Fruit fly (Drosophila melanogaster): ENCODE measurements around the gene Sap47.
A peak's percentile ranks its signal among the peaks of the same experiment; 100 is the strongest.

Gene Sap47

dm6 chr3R:15993139-15993804, 58.4 kb downstream of the Sap47 start (continued):
- TF ChIP-seq zen2 (GFP tag; IDR thresholded peaks at IDR 0.05; ENCODE audit: partially characterized antibody): peak; percentile 69; the same call in 2 of the 3 replicates
- no peak for TF ChIP-seq YL-1 (GFP tag; optimal IDR thresholded peaks at IDR 0.05)
- TF ChIP-seq kni (GFP tag; optimal IDR thresholded peaks at IDR 0.05): no peak
- peak; percentile 32 for TF ChIP-seq lab (GFP tag; optimal IDR thresholded peaks at IDR 0.05)
- 0 out of 2 replicates have a peak, but pooled peaks have one; percentile 10 for TF ChIP-seq al (GFP tag; IDR thresholded peaks at IDR 0.05)
- peak; percentile 78; the same call in 2 of the 3 replicates for TF ChIP-seq CG2199 (GFP tag; IDR thresholded peaks at IDR 0.05)
- no peak for TF ChIP-seq HmgD (GFP tag; optimal IDR thresholded peaks at IDR 0.05)
- peak; percentile 23; the same call in 1 of the 2 replicates for TF ChIP-seq hbn (GFP tag; IDR thresholded peaks at IDR 0.05; ENCODE audit: partially characterized antibody)
- TF ChIP-seq CG17829 (tag; optimal IDR thresholded peaks at IDR 0.05): peak; percentile 32
- TF ChIP-seq Dll (GFP tag; IDR thresholded peaks at IDR 0.05; ENCODE audit: partially characterized antibody): no peak
- peak; percentile 23; the same call in 1 of the 3 replicates for TF ChIP-seq ci (GFP tag; IDR thresholded peaks at IDR 0.05)
- TF ChIP-seq shn (GFP tag; optimal IDR thresholded peaks at IDR 0.05): no peak
- TF ChIP-seq CG32772 (GFP tag; IDR thresholded peaks at IDR 0.05): no peak
- TF ChIP-seq CG7357 (GFP tag; IDR thresholded peaks at IDR 0.05): no peak
- peak; percentile 36; the same call in 1 of the 2 replicates for TF ChIP-seq ranshi (GFP tag; IDR thresholded peaks at IDR 0.05)
- no peak for TF ChIP-seq jumu (GFP tag; optimal IDR thresholded peaks at IDR 0.05)
- TF ChIP-seq CG2712 (tag; optimal IDR thresholded peaks at IDR 0.05): peak; percentile 47
- TF ChIP-seq CG14860 (GFP tag; IDR thresholded peaks at IDR 0.05; ENCODE audit: partially characterized antibody): no peak
- no peak for TF ChIP-seq CG30403 (GFP tag; optimal IDR thresholded peaks at IDR 0.05)
- TF ChIP-seq Atf6 (GFP tag; IDR thresholded peaks at IDR 0.05): 0 out of 2 replicates have a peak, but pooled peaks have one; percentile 8
- TF ChIP-seq row (GFP tag; IDR thresholded peaks at IDR 0.05): peak; percentile 19; the same call in 1 of the 3 replicates
- no peak for TF ChIP-seq abd-A (tag; optimal IDR thresholded peaks at IDR 0.05)
- TF ChIP-seq NK7.1 (GFP tag; optimal IDR thresholded peaks at IDR 0.05): no peak
- TF ChIP-seq cg (GFP tag; optimal IDR thresholded peaks at IDR 0.05): peak; percentile 64
- TF ChIP-seq CG32532 (GFP tag; IDR thresholded peaks at IDR 0.05): peak; percentile 32; the same call in 1 of the 2 replicates
- peak; percentile 0 for TF ChIP-seq CG10979 (tag; optimal IDR thresholded peaks at IDR 0.05)
- TF ChIP-seq CG10366 (GFP tag; IDR thresholded peaks at IDR 0.05): no peak
- peak; percentile 32; the same call in 1 of the 2 replicates for TF ChIP-seq CG31441 (GFP tag; IDR thresholded peaks at IDR 0.05)
- TF ChIP-seq Nf-YA (GFP tag; IDR thresholded peaks at IDR 0.05): peak; percentile 91
- no peak for TF ChIP-seq CG6689 (GFP tag; IDR thresholded peaks at IDR 0.05)
- TF ChIP-seq HLHmδ (GFP tag; optimal IDR thresholded peaks at IDR 0.05): peak; percentile 21
- peak; percentile 52 for TF ChIP-seq CG18262 (tag; optimal IDR thresholded peaks at IDR 0.05)
- TF ChIP-seq yki (optimal IDR thresholded peaks at IDR 0.05): no peak
- peak; percentile 94 for TF ChIP-seq Aef1 (GFP tag; IDR thresholded peaks at IDR 0.05)
- TF ChIP-seq Oaz (GFP tag; IDR thresholded peaks at IDR 0.05): 0 out of 2 replicates have a peak, but pooled peaks have one; percentile 11
- TF ChIP-seq crol (GFP tag; IDR thresholded peaks at IDR 0.05): peak; percentile 100
- peak; percentile 61; the same call in 2 of the 3 replicates for TF ChIP-seq sr (GFP tag; IDR thresholded peaks at IDR 0.05)
- peak; percentile 49 for TF ChIP-seq CG15479 (GFP tag; optimal IDR thresholded peaks at IDR 0.05)
- no peak for TF ChIP-seq Dp (GFP tag; optimal IDR thresholded peaks at IDR 0.05)
- TF ChIP-seq Rfx (GFP tag; IDR thresholded peaks at IDR 0.05): peak; percentile 44
- TF ChIP-seq CG8765 (GFP tag; IDR thresholded peaks at IDR 0.05): peak; percentile 56; the same call in 1 of the 2 replicates
- peak; percentile 99 for TF ChIP-seq Nf-YC (tag; optimal IDR thresholded peaks at IDR 0.05)
- no peak for TF ChIP-seq pan (optimal IDR thresholded peaks at IDR 0.05)
- peak in 1 of 2 experiments; percentile 23 for TF ChIP-seq pan (GFP tag; optimal IDR thresholded peaks at IDR 0.05 in 1 of 2, IDR thresholded peaks at IDR 0.05 in 1 of 2)
- no peak for TF ChIP-seq CG10274 (GFP tag; optimal IDR thresholded peaks at IDR 0.05)
- TF ChIP-seq cwo (GFP tag; optimal IDR thresholded peaks at IDR 0.05): peak; percentile 35
- TF ChIP-seq CHES-1-like (GFP tag; optimal IDR thresholded peaks at IDR 0.05): no peak
- peak; percentile 25; the same call in 1 of the 2 replicates for TF ChIP-seq CG13287 (GFP tag; IDR thresholded peaks at IDR 0.05; ENCODE audit: partially characterized antibody)
- peak; percentile 93 for TF ChIP-seq ftz-f1 (GFP tag; optimal IDR thresholded peaks at IDR 0.05)
- no peak for TF ChIP-seq Hr3 (GFP tag; optimal IDR thresholded peaks at IDR 0.05)

Measured in whole organism, embryonic.